Worm (Caenorhabditis elegans) whole organism, L2 larva: Measurements from ENCODE around the gene aqp-3.

Source experiments
- C34F6.9 ChIP-seq: fragments of 150-350 bp; optimal IDR thresholded peaks from 2 replicates; lab custom pipeline; 2014; ENCODE audit warnings: missing biosample characterization, missing genetic modification characterization
- F13H6.1 ChIP-seq: sonication (generic microtip); optimal IDR thresholded peaks from 2 replicates; lab custom pipeline; 2016; ENCODE audit warnings: missing genetic modification characterization, missing compliant biosample characterization
- Y55F3AM.14 ChIP-seq: fragments of 200-800 bp; sonication (Bioruptor generic); optimal IDR thresholded peaks from 2 replicates; lab custom pipeline; 2018; ENCODE audit warnings: mild to moderate bottlenecking, missing genetic modification characterization, missing compliant biosample characterization
- ZK546.5 ChIP-seq: sonication (generic microtip); optimal IDR thresholded peaks from 2 replicates; lab custom pipeline; 2017; ENCODE audit warnings: missing biosample characterization, missing genetic modification characterization
- alr-1 ChIP-seq: fragments of 150-350 bp; optimal IDR thresholded peaks from 2 replicates; lab custom pipeline; 2014; ENCODE audit warnings: missing biosample characterization, missing genetic modification characterization
- aly-2 ChIP-seq: fragments of 150-350 bp; optimal IDR thresholded peaks from 2 replicates; lab custom pipeline; 2014; ENCODE audit warnings: missing biosample characterization, missing genetic modification characterization
- ama-1 ChIP-seq: fragments of 150-350 bp; optimal IDR thresholded peaks from 2 replicates; lab custom pipeline; 2018; ENCODE audit warnings: inconsistent platforms
- blmp-1 ChIP-seq: sonication (generic microtip); optimal IDR thresholded peaks from 2 replicates; lab custom pipeline; 2017; ENCODE audit warnings: missing genetic modification characterization, mild to moderate bottlenecking, missing compliant biosample characterization, antibody characterized with exemption, moderate library complexity; ENCODE audit not compliant: insufficient read depth
- ceh-16 ChIP-seq: fragments of 150-350 bp; optimal IDR thresholded peaks from 2 replicates; lab custom pipeline; 2014; ENCODE audit warnings: missing biosample characterization, missing genetic modification characterization
- ceh-82 ChIP-seq: fragments of 150-350 bp; optimal IDR thresholded peaks from 2 replicates; lab custom pipeline; 2014; ENCODE audit warnings: missing biosample characterization, missing genetic modification characterization
- crh-2 ChIP-seq: sonication (generic microtip); optimal IDR thresholded peaks from 2 replicates; lab custom pipeline; 2017; ENCODE audit warnings: missing biosample characterization, missing genetic modification characterization
- dmd-4 ChIP-seq: sonication (generic microtip); optimal IDR thresholded peaks from 2 replicates; lab custom pipeline; 2017; ENCODE audit warnings: missing biosample characterization, missing genetic modification characterization
- egl-27 ChIP-seq: sonication (generic microtip); optimal IDR thresholded peaks from 3 replicates; lab custom pipeline; 2017; ENCODE audit warnings: missing biosample characterization, missing genetic modification reagents, missing genetic modification characterization
- elt-1 ChIP-seq: fragments of 150-350 bp; optimal IDR thresholded peaks from 2 replicates; lab custom pipeline; 2014; ENCODE audit warnings: missing biosample characterization, missing genetic modification characterization
- elt-3 ChIP-seq: sonication (generic microtip); optimal IDR thresholded peaks from 2 replicates; lab custom pipeline; 2017; ENCODE audit warnings: missing biosample characterization, missing genetic modification characterization
- fos-1 ChIP-seq: fragments of 150-350 bp; optimal IDR thresholded peaks from 2 replicates; lab custom pipeline; 2014; ENCODE audit warnings: missing biosample characterization, missing genetic modification characterization
- gmeb-1 ChIP-seq: fragments of 150-350 bp; optimal IDR thresholded peaks from 2 replicates; lab custom pipeline; 2014; ENCODE audit warnings: missing biosample characterization, missing genetic modification characterization
- lin-11 ChIP-seq: fragments of 150-350 bp; sonication (generic microtip); optimal IDR thresholded peaks from 2 replicates; lab custom pipeline; 2014; ENCODE audit warnings: missing biosample characterization, missing genetic modification characterization, inconsistent platforms, mixed read lengths
- lin-13 ChIP-seq: fragments of 150-350 bp; optimal IDR thresholded peaks from 2 replicates; lab custom pipeline; 2014; ENCODE audit warnings: missing biosample characterization, missing genetic modification reagents, missing genetic modification characterization
- lin-39 ChIP-seq: fragments of 150-350 bp; optimal IDR thresholded peaks from 2 replicates; lab custom pipeline; 2014; ENCODE audit warnings: missing biosample characterization, missing genetic modification reagents, missing genetic modification characterization
- lsy-2 ChIP-seq, 2 experiments: fragments of 150-350 bp in 1 of 2; sonication (generic microtip) in 1 of 2; optimal IDR thresholded peaks; 2 replicates each; lab custom pipeline; 2014 to 2017; ENCODE audit warnings: missing biosample characterization in 2 of 2, missing genetic modification characterization in 2 of 2
- mab-5 ChIP-seq: fragments of 150-350 bp; optimal IDR thresholded peaks from 2 replicates; lab custom pipeline; 2014; ENCODE audit warnings: missing biosample characterization, missing genetic modification characterization
- mbf-1 ChIP-seq: sonication (generic microtip); optimal IDR thresholded peaks from 2 replicates; lab custom pipeline; 2017; ENCODE audit warnings: missing biosample characterization, missing genetic modification characterization
- mdl-1 ChIP-seq, 2 experiments: fragments of 150-350 bp in 1 of 2; sonication (generic microtip) in 1 of 2; optimal IDR thresholded peaks; 2 replicates each; lab custom pipeline; 2017; ENCODE audit warnings: missing biosample characterization in 2 of 2, missing genetic modification characterization in 2 of 2
- nhr-10 ChIP-seq: sonication (generic microtip); optimal IDR thresholded peaks from 2 replicates; lab custom pipeline; 2017; ENCODE audit warnings: missing biosample characterization, missing genetic modification characterization
- nhr-11 ChIP-seq: fragments of 150-350 bp; optimal IDR thresholded peaks from 2 replicates; lab custom pipeline; 2014; ENCODE audit warnings: missing biosample characterization, missing genetic modification characterization
- nhr-12 ChIP-seq: fragments of 150-350 bp; optimal IDR thresholded peaks from 2 replicates; lab custom pipeline; 2014; ENCODE audit warnings: missing biosample characterization, missing genetic modification characterization
- nhr-129 ChIP-seq: fragments of 150-350 bp; optimal IDR thresholded peaks from 2 replicates; lab custom pipeline; 2014; ENCODE audit warnings: missing biosample characterization, missing genetic modification characterization
- nhr-21 ChIP-seq: fragments of 150-350 bp; optimal IDR thresholded peaks from 2 replicates; lab custom pipeline; 2014; ENCODE audit warnings: missing biosample characterization, missing genetic modification characterization
- nhr-23 ChIP-seq: fragments of 150-350 bp; optimal IDR thresholded peaks from 2 replicates; lab custom pipeline; 2014; ENCODE audit warnings: missing biosample characterization, missing genetic modification reagents, missing genetic modification characterization
- nhr-237 ChIP-seq: fragments of 150-350 bp; optimal IDR thresholded peaks from 2 replicates; lab custom pipeline; 2014; ENCODE audit warnings: missing biosample characterization, missing genetic modification characterization
- nhr-25 ChIP-seq: fragments of 150-350 bp; sonication (generic microtip); optimal IDR thresholded peaks from 3 replicates; lab custom pipeline; 2014; ENCODE audit warnings: missing biosample characterization, missing genetic modification characterization
- nhr-6 ChIP-seq: fragments of 150-350 bp; optimal IDR thresholded peaks from 2 replicates; lab custom pipeline; 2014; ENCODE audit warnings: missing biosample characterization, missing genetic modification characterization
- nhr-77 ChIP-seq: fragments of 150-350 bp; optimal IDR thresholded peaks from 2 replicates; lab custom pipeline; 2014; ENCODE audit warnings: missing biosample characterization, missing genetic modification characterization
- peb-1 ChIP-seq: fragments of 150-350 bp; optimal IDR thresholded peaks from 2 replicates; lab custom pipeline; 2014; ENCODE audit warnings: missing biosample characterization, missing genetic modification characterization
- sem-4 ChIP-seq: fragments of 150-350 bp; optimal IDR thresholded peaks from 2 replicates; lab custom pipeline; 2014; ENCODE audit warnings: missing biosample characterization, missing genetic modification reagents, missing genetic modification characterization
- skn-1 ChIP-seq: sonication (generic microtip); optimal IDR thresholded peaks from 2 replicates; lab custom pipeline; 2017; ENCODE audit warnings: missing biosample characterization, missing genetic modification characterization
- sma-3 ChIP-seq: sonication (generic microtip); optimal IDR thresholded peaks from 2 replicates; lab custom pipeline; 2016; ENCODE audit warnings: missing genetic modification reagents, missing genetic modification characterization, missing compliant biosample characterization
- sma-9 ChIP-seq, 2 experiments: fragments of 150-350 bp in 1 of 2; sonication (generic microtip) in 1 of 2; optimal IDR thresholded peaks; 2 replicates each; lab custom pipeline; 2014 to 2016; ENCODE audit warnings: missing genetic modification characterization in 2 of 2, mild to moderate bottlenecking in 1 of 2, missing biosample characterization in 1 of 2, missing compliant biosample characterization in 1 of 2, missing genetic modification reagents in 1 of 2, moderate library complexity in 1 of 2
- snpc-4 ChIP-seq: fragments of 150-350 bp; optimal IDR thresholded peaks from 2 replicates; lab custom pipeline; 2014; ENCODE audit warnings: missing biosample characterization, missing genetic modification characterization
- unc-39 ChIP-seq: fragments of 150-350 bp; optimal IDR thresholded peaks from 2 replicates; lab custom pipeline; 2014; ENCODE audit warnings: missing biosample characterization, missing genetic modification characterization
- unc-55 ChIP-seq: fragments of 150-350 bp; sonication (generic microtip); optimal IDR thresholded peaks from 3 replicates; lab custom pipeline; 2014; ENCODE audit warnings: missing biosample characterization, missing genetic modification reagents, missing genetic modification characterization
- unc-62 ChIP-seq: fragments of 150-350 bp; optimal IDR thresholded peaks from 2 replicates; lab custom pipeline; 2014; ENCODE audit warnings: missing biosample characterization, missing genetic modification reagents, missing genetic modification characterization
- zag-1 ChIP-seq: fragments of 150-350 bp; optimal IDR thresholded peaks from 2 replicates; lab custom pipeline; 2014; ENCODE audit warnings: missing biosample characterization, missing genetic modification characterization
- ztf-1 ChIP-seq: fragments of 200-800 bp; sonication (Bioruptor generic); conservative IDR thresholded peaks from 2 replicates; pipeline ENCODE4 v1.3.6; 2022; ENCODE audit warnings: missing genetic modification characterization, missing compliant biosample characterization
- ztf-11 ChIP-seq: sonication (generic microtip); optimal IDR thresholded peaks from 2 replicates; lab custom pipeline; 2017; ENCODE audit warnings: missing biosample characterization, missing genetic modification characterization
- ztf-4 ChIP-seq: fragments of 150-350 bp; optimal IDR thresholded peaks from 2 replicates; lab custom pipeline; 2014; ENCODE audit warnings: missing biosample characterization, missing genetic modification characterization

The aqp-3 gene

ce11 chrIV:10933777-10934546 is 32.3 kb downstream of the aqp-3 start:
- TF ChIP-seq nhr-129 (tag; lab: Kevin White, UChicago) (peak; percentile 36), ztf-4 (peak; percentile 31), unc-62 (GFP tag; lab: Kevin White, UChicago) (no peak), gmeb-1 (tag; lab: Kevin White, UChicago) (peak; percentile 13), sma-9 (GFP tag; optimal IDR thresholded peaks at IDR 0.05; lab: Kevin White, UChicago) (peak; percentile 42), sma-9 (tag; optimal IDR thresholded peaks at IDR 0.05; lab: Kevin White, UChicago) (no peak), mab-5 (no peak), crh-2 (tag; lab: Kevin White, UChicago) (peak; percentile 28), lsy-2 (tag; optimal IDR thresholded peaks at IDR 0.05; lab: Kevin White, UChicago) (peak in 1 of 2 experiments; percentile 42), nhr-6 (tag; lab: Kevin White, UChicago) (peak; percentile 6), Y55F3AM.14 (GFP tag; lab: Kevin White, UChicago) (peak; percentile 57), ama-1 (peak; percentile 66), elt-3 (tag; lab: Kevin White, UChicago) (no peak)

- TF ChIP-seq nhr-6 (tag; lab: Kevin White, UChicago), result no peak
- no peak for TF ChIP-seq mbf-1 (tag; lab: Kevin White, UChicago)
- peak; percentile 17 for TF ChIP-seq ztf-4
- no peak for TF ChIP-seq skn-1
- TF ChIP-seq ztf-1, result no peak
- no peak for TF ChIP-seq aly-2 (tag; lab: Kevin White, UChicago)
- no peak for TF ChIP-seq elt-1 (tag; lab: Kevin White, UChicago)
- no peak for TF ChIP-seq peb-1
- TF ChIP-seq lin-39 (tag; lab: Kevin White, UChicago), result no peak
- TF ChIP-seq nhr-11 (tag; lab: Kevin White, UChicago), result no peak
- TF ChIP-seq nhr-21 (tag; lab: Kevin White, UChicago), result no peak
- peak; percentile 28 for TF ChIP-seq snpc-4 (tag; lab: Kevin White, UChicago)
- peak; percentile 95 for TF ChIP-seq unc-55 (GFP tag; lab: Kevin White, UChicago)
- peak; percentile 61 for TF ChIP-seq fos-1 (tag; lab: Kevin White, UChicago)
- TF ChIP-seq zag-1 (tag; lab: Kevin White, UChicago), result peak; percentile 30
- peak in 1 of 2 experiments; percentile 2 for TF ChIP-seq mdl-1 (tag; optimal IDR thresholded peaks at IDR 0.05; lab: Kevin White, UChicago)
- TF ChIP-seq nhr-10 (tag; lab: Kevin White, UChicago), result no peak
- TF ChIP-seq ceh-16, result no peak
- TF ChIP-seq alr-1, result no peak
- peak; percentile 75 for TF ChIP-seq nhr-25 (tag; lab: Kevin White, UChicago)
- TF ChIP-seq nhr-77 (tag; lab: Kevin White, UChicago), result no peak
- no peak for TF ChIP-seq ceh-82
- no peak for TF ChIP-seq unc-39 (tag; lab: Kevin White, UChicago)
- TF ChIP-seq egl-27, result peak; percentile 1
- TF ChIP-seq C34F6.9 (tag; lab: Kevin White, UChicago), result peak; percentile 95
- no peak for TF ChIP-seq nhr-237 (tag; lab: Kevin White, UChicago)
- TF ChIP-seq lin-11, result peak; percentile 56
- peak; percentile 55 for TF ChIP-seq mab-5
- no peak for TF ChIP-seq unc-62 (GFP tag; lab: Kevin White, UChicago)
- TF ChIP-seq nhr-12 (tag; lab: Kevin White, UChicago), result no peak
- TF ChIP-seq Y55F3AM.14 (GFP tag; lab: Kevin White, UChicago), result no peak
- no peak for TF ChIP-seq blmp-1 (tag; lab: Kevin White, UChicago)
- peak; percentile 74 for TF ChIP-seq sma-9 (GFP tag; optimal IDR thresholded peaks at IDR 0.05; lab: Kevin White, UChicago)
- no peak for TF ChIP-seq sma-9 (tag; optimal IDR thresholded peaks at IDR 0.05; lab: Kevin White, UChicago)
- peak; percentile 47 to 87 for TF ChIP-seq lsy-2 (tag; optimal IDR thresholded peaks at IDR 0.05; lab: Kevin White, UChicago)
- TF ChIP-seq nhr-23 (tag; lab: Kevin White, UChicago), result no peak
- TF ChIP-seq F13H6.1 (tag; lab: Kevin White, UChicago), result peak; percentile 59
- peak; percentile 81 for TF ChIP-seq gmeb-1 (tag; lab: Kevin White, UChicago)
- TF ChIP-seq elt-3 (tag; lab: Kevin White, UChicago), result no peak
- peak; percentile 4 for TF ChIP-seq ZK546.5 (tag; lab: Kevin White, UChicago)
- peak; percentile 30 for TF ChIP-seq sma-3 (GFP tag; lab: Kevin White, UChicago)
- no peak for TF ChIP-seq ztf-11
- peak; percentile 77 for TF ChIP-seq crh-2 (tag; lab: Kevin White, UChicago)
- TF ChIP-seq dmd-4 (tag; lab: Kevin White, UChicago), result no peak
- TF ChIP-seq lin-13, result peak; percentile 54
- TF ChIP-seq nhr-129 (tag; lab: Kevin White, UChicago), result peak; percentile 75
- no peak for TF ChIP-seq ama-1
- peak; percentile 58 for TF ChIP-seq sem-4
Measured at ce11 chrIV:10933062-10933552, 33.2 kb downstream of the aqp-3 start, which contains the start of the genes dnc-1 and lsm-7. Gene dnc-1, minus strand, starts transcription at chrIV:10933203. Gene lsm-7, plus strand, starts transcription at chrIV:10933502.
